Worm (Caenorhabditis elegans) whole organism, L2 larva: Measurements from ENCODE around the gene scl-3.

Experiments used
- C34F6.9 ChIP-seq: fragments of 150-350 bp; optimal IDR thresholded peaks from 2 replicates; lab custom pipeline; 2014; ENCODE audit warnings: missing biosample characterization, missing genetic modification characterization
- F13H6.1 ChIP-seq: sonication (generic microtip); optimal IDR thresholded peaks from 2 replicates; lab custom pipeline; 2016; ENCODE audit warnings: missing genetic modification characterization, missing compliant biosample characterization
- R02D3.7 ChIP-seq: fragments of 150-350 bp; optimal IDR thresholded peaks from 2 replicates; lab custom pipeline; 2014; ENCODE audit warnings: missing biosample characterization, missing genetic modification characterization
- Y55F3AM.14 ChIP-seq: fragments of 200-800 bp; sonication (Bioruptor generic); optimal IDR thresholded peaks from 2 replicates; lab custom pipeline; 2018; ENCODE audit warnings: mild to moderate bottlenecking, missing genetic modification characterization, missing compliant biosample characterization
- ZK546.5 ChIP-seq: sonication (generic microtip); optimal IDR thresholded peaks from 2 replicates; lab custom pipeline; 2017; ENCODE audit warnings: missing biosample characterization, missing genetic modification characterization
- alr-1 ChIP-seq: fragments of 150-350 bp; optimal IDR thresholded peaks from 2 replicates; lab custom pipeline; 2014; ENCODE audit warnings: missing biosample characterization, missing genetic modification characterization
- aly-2 ChIP-seq: fragments of 150-350 bp; optimal IDR thresholded peaks from 2 replicates; lab custom pipeline; 2014; ENCODE audit warnings: missing biosample characterization, missing genetic modification characterization
- ama-1 ChIP-seq: fragments of 150-350 bp; optimal IDR thresholded peaks from 2 replicates; lab custom pipeline; 2018; ENCODE audit warnings: inconsistent platforms
- blmp-1 ChIP-seq: sonication (generic microtip); optimal IDR thresholded peaks from 2 replicates; lab custom pipeline; 2017; ENCODE audit warnings: missing genetic modification characterization, mild to moderate bottlenecking, missing compliant biosample characterization, antibody characterized with exemption, moderate library complexity; ENCODE audit not compliant: insufficient read depth
- ceh-16 ChIP-seq: fragments of 150-350 bp; optimal IDR thresholded peaks from 2 replicates; lab custom pipeline; 2014; ENCODE audit warnings: missing biosample characterization, missing genetic modification characterization
- ceh-82 ChIP-seq: fragments of 150-350 bp; optimal IDR thresholded peaks from 2 replicates; lab custom pipeline; 2014; ENCODE audit warnings: missing biosample characterization, missing genetic modification characterization
- crh-2 ChIP-seq: sonication (generic microtip); optimal IDR thresholded peaks from 2 replicates; lab custom pipeline; 2017; ENCODE audit warnings: missing biosample characterization, missing genetic modification characterization
- dmd-4 ChIP-seq: sonication (generic microtip); optimal IDR thresholded peaks from 2 replicates; lab custom pipeline; 2017; ENCODE audit warnings: missing biosample characterization, missing genetic modification characterization
- egl-27 ChIP-seq: sonication (generic microtip); optimal IDR thresholded peaks from 3 replicates; lab custom pipeline; 2017; ENCODE audit warnings: missing biosample characterization, missing genetic modification reagents, missing genetic modification characterization
- elt-1 ChIP-seq: fragments of 150-350 bp; optimal IDR thresholded peaks from 2 replicates; lab custom pipeline; 2014; ENCODE audit warnings: missing biosample characterization, missing genetic modification characterization
- elt-3 ChIP-seq: sonication (generic microtip); optimal IDR thresholded peaks from 2 replicates; lab custom pipeline; 2017; ENCODE audit warnings: missing biosample characterization, missing genetic modification characterization
- fos-1 ChIP-seq: fragments of 150-350 bp; optimal IDR thresholded peaks from 2 replicates; lab custom pipeline; 2014; ENCODE audit warnings: missing biosample characterization, missing genetic modification characterization
- gmeb-1 ChIP-seq: fragments of 150-350 bp; optimal IDR thresholded peaks from 2 replicates; lab custom pipeline; 2014; ENCODE audit warnings: missing biosample characterization, missing genetic modification characterization
- lin-11 ChIP-seq: fragments of 150-350 bp; sonication (generic microtip); optimal IDR thresholded peaks from 2 replicates; lab custom pipeline; 2014; ENCODE audit warnings: missing biosample characterization, missing genetic modification characterization, inconsistent platforms, mixed read lengths
- lin-13 ChIP-seq: fragments of 150-350 bp; optimal IDR thresholded peaks from 2 replicates; lab custom pipeline; 2014; ENCODE audit warnings: missing biosample characterization, missing genetic modification reagents, missing genetic modification characterization
- lin-39 ChIP-seq: fragments of 150-350 bp; optimal IDR thresholded peaks from 2 replicates; lab custom pipeline; 2014; ENCODE audit warnings: missing biosample characterization, missing genetic modification reagents, missing genetic modification characterization
- mbf-1 ChIP-seq: sonication (generic microtip); optimal IDR thresholded peaks from 2 replicates; lab custom pipeline; 2017; ENCODE audit warnings: missing biosample characterization, missing genetic modification characterization
- nhr-10 ChIP-seq: sonication (generic microtip); optimal IDR thresholded peaks from 2 replicates; lab custom pipeline; 2017; ENCODE audit warnings: missing biosample characterization, missing genetic modification characterization
- nhr-11 ChIP-seq: fragments of 150-350 bp; optimal IDR thresholded peaks from 2 replicates; lab custom pipeline; 2014; ENCODE audit warnings: missing biosample characterization, missing genetic modification characterization
- nhr-12 ChIP-seq: fragments of 150-350 bp; optimal IDR thresholded peaks from 2 replicates; lab custom pipeline; 2014; ENCODE audit warnings: missing biosample characterization, missing genetic modification characterization
- nhr-129 ChIP-seq: fragments of 150-350 bp; optimal IDR thresholded peaks from 2 replicates; lab custom pipeline; 2014; ENCODE audit warnings: missing biosample characterization, missing genetic modification characterization
- nhr-21 ChIP-seq: fragments of 150-350 bp; optimal IDR thresholded peaks from 2 replicates; lab custom pipeline; 2014; ENCODE audit warnings: missing biosample characterization, missing genetic modification characterization
- nhr-23 ChIP-seq: fragments of 150-350 bp; optimal IDR thresholded peaks from 2 replicates; lab custom pipeline; 2014; ENCODE audit warnings: missing biosample characterization, missing genetic modification reagents, missing genetic modification characterization
- nhr-237 ChIP-seq: fragments of 150-350 bp; optimal IDR thresholded peaks from 2 replicates; lab custom pipeline; 2014; ENCODE audit warnings: missing biosample characterization, missing genetic modification characterization
- nhr-25 ChIP-seq: fragments of 150-350 bp; sonication (generic microtip); optimal IDR thresholded peaks from 3 replicates; lab custom pipeline; 2014; ENCODE audit warnings: missing biosample characterization, missing genetic modification characterization
- nhr-6 ChIP-seq: fragments of 150-350 bp; optimal IDR thresholded peaks from 2 replicates; lab custom pipeline; 2014; ENCODE audit warnings: missing biosample characterization, missing genetic modification characterization
- peb-1 ChIP-seq: fragments of 150-350 bp; optimal IDR thresholded peaks from 2 replicates; lab custom pipeline; 2014; ENCODE audit warnings: missing biosample characterization, missing genetic modification characterization
- sem-4 ChIP-seq: fragments of 150-350 bp; optimal IDR thresholded peaks from 2 replicates; lab custom pipeline; 2014; ENCODE audit warnings: missing biosample characterization, missing genetic modification reagents, missing genetic modification characterization
- skn-1 ChIP-seq: sonication (generic microtip); optimal IDR thresholded peaks from 2 replicates; lab custom pipeline; 2017; ENCODE audit warnings: missing biosample characterization, missing genetic modification characterization
- sma-3 ChIP-seq: sonication (generic microtip); optimal IDR thresholded peaks from 2 replicates; lab custom pipeline; 2016; ENCODE audit warnings: missing genetic modification reagents, missing genetic modification characterization, missing compliant biosample characterization
- sma-9 ChIP-seq, 2 experiments: fragments of 150-350 bp in 1 of 2; sonication (generic microtip) in 1 of 2; optimal IDR thresholded peaks; 2 replicates each; lab custom pipeline; 2014 to 2016; ENCODE audit warnings: missing genetic modification characterization in 2 of 2, mild to moderate bottlenecking in 1 of 2, missing biosample characterization in 1 of 2, missing compliant biosample characterization in 1 of 2, missing genetic modification reagents in 1 of 2, moderate library complexity in 1 of 2
- unc-39 ChIP-seq: fragments of 150-350 bp; optimal IDR thresholded peaks from 2 replicates; lab custom pipeline; 2014; ENCODE audit warnings: missing biosample characterization, missing genetic modification characterization
- unc-62 ChIP-seq: fragments of 150-350 bp; optimal IDR thresholded peaks from 2 replicates; lab custom pipeline; 2014; ENCODE audit warnings: missing biosample characterization, missing genetic modification reagents, missing genetic modification characterization
- zag-1 ChIP-seq: fragments of 150-350 bp; optimal IDR thresholded peaks from 2 replicates; lab custom pipeline; 2014; ENCODE audit warnings: missing biosample characterization, missing genetic modification characterization
- ztf-1 ChIP-seq: fragments of 200-800 bp; sonication (Bioruptor generic); conservative IDR thresholded peaks from 2 replicates; pipeline ENCODE4 v1.3.6; 2022; ENCODE audit warnings: missing genetic modification characterization, missing compliant biosample characterization
- ztf-11 ChIP-seq: sonication (generic microtip); optimal IDR thresholded peaks from 2 replicates; lab custom pipeline; 2017; ENCODE audit warnings: missing biosample characterization, missing genetic modification characterization
- ztf-4 ChIP-seq: fragments of 150-350 bp; optimal IDR thresholded peaks from 2 replicates; lab custom pipeline; 2014; ENCODE audit warnings: missing biosample characterization, missing genetic modification characterization

The scl-3 gene

DNA sequence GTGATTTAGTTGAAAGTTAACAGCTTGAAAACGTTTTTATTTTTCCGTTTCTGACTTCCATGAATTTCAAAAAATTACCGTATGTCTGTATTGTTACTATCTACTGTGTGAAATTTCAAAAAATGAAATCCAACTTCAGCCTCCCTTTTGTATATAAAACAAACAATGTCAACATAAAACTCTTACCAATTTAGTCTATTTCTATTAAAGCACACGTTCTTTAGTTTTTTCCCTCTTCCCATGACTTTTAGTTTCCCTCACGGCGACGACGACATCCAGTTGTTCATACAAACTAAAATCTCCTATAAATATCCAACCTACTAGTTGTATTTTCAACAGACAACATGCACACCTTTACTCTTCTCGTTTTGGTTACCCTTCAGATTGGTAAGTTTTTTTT, at the start of gene scl-3:
Gene scl-3, plus strand, starts transcription at position 301 of the 400 bp plus-strand sequence.
- no peak for TF ChIP-seq sma-9 (GFP tag; optimal IDR thresholded peaks at IDR 0.05; lab: Kevin White, UChicago)
- TF ChIP-seq sma-9 (tag; optimal IDR thresholded peaks at IDR 0.05; lab: Kevin White, UChicago) = no peak
- TF ChIP-seq nhr-11 (tag; lab: Kevin White, UChicago) = no peak
- TF ChIP-seq elt-1 (tag; lab: Kevin White, UChicago) = no peak
- TF ChIP-seq nhr-23 (tag; lab: Kevin White, UChicago) = no peak
- no peak for TF ChIP-seq nhr-12 (tag; lab: Kevin White, UChicago)
- no peak for TF ChIP-seq gmeb-1
- no peak for TF ChIP-seq zag-1 (tag; lab: Kevin White, UChicago)

DNA sequence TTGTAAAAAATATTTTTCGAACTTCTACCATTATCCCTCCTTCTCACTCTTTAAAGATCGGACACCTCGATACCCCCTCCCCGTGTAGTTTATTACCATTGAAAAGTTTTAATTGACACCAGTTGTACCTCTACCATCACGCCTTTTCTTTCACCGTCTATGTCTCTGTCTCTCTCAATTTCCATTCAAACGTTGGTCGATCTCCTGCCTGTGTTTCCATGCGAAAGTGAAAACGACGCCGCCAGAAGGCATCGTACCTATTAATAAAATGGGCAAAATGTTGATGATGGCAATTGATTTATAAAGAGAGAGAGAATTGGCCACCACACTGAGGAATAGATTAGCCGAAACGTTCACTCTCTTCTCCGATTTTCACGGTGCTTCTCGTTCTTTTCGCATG, 46.2 kb upstream of the scl-3 start:
- TF ChIP-seq skn-1 (tag; lab: Kevin White, UChicago) (no peak), crh-2 (peak; percentile 12), nhr-129 (tag; lab: Kevin White, UChicago) (peak; percentile 76), nhr-25 (tag; lab: Kevin White, UChicago) (peak; percentile 67), fos-1 (tag; lab: Kevin White, UChicago) (peak; percentile 0), ceh-16 (tag; lab: Kevin White, UChicago) (peak; percentile 74), blmp-1 (tag; lab: Kevin White, UChicago) (peak; percentile 95), sem-4 (tag; lab: Kevin White, UChicago) (peak; percentile 74), zag-1 (tag; lab: Kevin White, UChicago) (no peak), C34F6.9 (tag; lab: Kevin White, UChicago) (no peak), sma-9 (GFP tag; optimal IDR thresholded peaks at IDR 0.05; lab: Kevin White, UChicago) (peak; percentile 42), sma-9 (tag; optimal IDR thresholded peaks at IDR 0.05; lab: Kevin White, UChicago) (no peak)

DNA sequence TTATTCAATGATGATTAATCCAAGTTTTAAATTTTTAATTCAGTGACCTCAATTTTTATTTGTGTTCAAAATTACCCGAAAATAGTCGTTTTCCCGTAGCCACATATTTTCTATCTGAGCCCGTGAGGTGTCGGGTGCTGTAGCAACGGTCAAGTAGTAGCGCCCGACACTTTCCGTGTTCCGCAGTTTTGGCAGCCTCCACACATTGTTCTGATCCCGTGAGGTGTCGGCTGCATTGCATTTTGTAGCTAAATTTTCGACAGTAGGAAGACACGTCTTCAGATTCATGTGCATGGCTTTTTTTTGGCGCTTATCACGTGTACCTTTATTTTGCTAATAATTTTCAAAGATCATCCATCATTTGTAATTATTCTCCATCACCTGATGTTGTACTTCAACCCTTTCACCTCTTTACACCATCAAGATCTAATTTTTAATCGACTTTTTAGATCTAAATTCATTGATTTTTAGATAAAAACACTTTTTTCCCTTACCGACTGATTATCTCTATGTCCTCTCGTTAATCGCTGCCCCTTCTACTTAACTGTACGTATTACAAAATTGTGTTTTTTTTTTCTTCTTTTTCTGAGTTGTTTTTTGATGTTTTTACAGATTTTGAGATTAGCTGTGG, 45.6 kb upstream of the scl-3 start:
- peak; percentile 14 for TF ChIP-seq ceh-16 (tag; lab: Kevin White, UChicago)
- TF ChIP-seq nhr-23 (tag; lab: Kevin White, UChicago) = no peak
- no peak for TF ChIP-seq ztf-11
- TF ChIP-seq elt-1 (tag; lab: Kevin White, UChicago) = peak; percentile 63
- TF ChIP-seq egl-27 = no peak
- no peak for TF ChIP-seq dmd-4 (tag; lab: Kevin White, UChicago)

DNA sequence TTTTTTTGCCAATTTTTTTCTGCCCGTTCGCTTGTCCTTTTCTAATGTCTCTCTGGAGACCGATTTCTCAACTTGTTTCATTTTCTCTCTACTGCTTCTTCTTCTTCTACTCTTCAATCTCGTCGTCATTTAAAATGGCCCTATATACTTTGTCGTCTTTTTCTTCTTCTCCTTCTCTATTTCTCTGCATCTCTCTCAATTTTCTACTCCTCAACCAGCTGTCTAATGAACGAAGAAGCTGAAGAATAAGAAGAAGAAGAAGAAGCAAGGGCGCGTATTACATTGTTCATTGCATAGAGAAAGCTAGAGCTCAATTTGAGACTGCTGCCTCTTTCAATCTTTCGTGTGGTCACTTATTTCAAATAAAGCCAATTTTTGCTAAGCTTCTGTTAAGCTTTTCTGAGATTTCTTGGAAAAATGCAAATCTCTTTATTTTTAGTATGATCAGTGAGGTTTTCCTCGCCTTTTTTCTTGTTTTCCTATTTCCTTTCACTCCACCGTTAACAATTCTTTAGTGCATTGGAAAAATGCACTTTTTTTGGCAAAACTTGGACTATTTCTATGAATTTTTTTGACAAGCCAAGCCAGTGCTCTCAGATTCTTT, 43.5 kb upstream of the scl-3 start:
- TF ChIP-seq nhr-21 (tag; lab: Kevin White, UChicago) (no peak), Y55F3AM.14 (no peak), ztf-4 (tag; lab: Kevin White, UChicago) (no peak), sma-3 (GFP tag; lab: Kevin White, UChicago) (no peak), dmd-4 (tag; lab: Kevin White, UChicago) (no peak), nhr-237 (tag; lab: Kevin White, UChicago) (no peak), C34F6.9 (tag; lab: Kevin White, UChicago) (peak; percentile 69), sem-4 (tag; lab: Kevin White, UChicago) (peak; percentile 59), sma-9 (GFP tag; optimal IDR thresholded peaks at IDR 0.05; lab: Kevin White, UChicago) (peak; percentile 26), sma-9 (tag; optimal IDR thresholded peaks at IDR 0.05; lab: Kevin White, UChicago) (no peak), lin-13 (GFP tag; lab: Kevin White, UChicago) (peak; percentile 30), nhr-10 (no peak), nhr-129 (tag; lab: Kevin White, UChicago) (peak; percentile 75), ceh-82 (tag; lab: Kevin White, UChicago) (no peak), unc-62 (GFP tag; lab: Kevin White, UChicago) (no peak), nhr-6 (tag; lab: Kevin White, UChicago) (no peak), ama-1 (no peak), gmeb-1 (no peak), lin-11 (tag; lab: Kevin White, UChicago) (no peak), fos-1 (tag; lab: Kevin White, UChicago) (no peak), elt-1 (tag; lab: Kevin White, UChicago) (no peak), elt-3 (tag; lab: Kevin White, UChicago) (no peak), skn-1 (tag; lab: Kevin White, UChicago) (no peak), nhr-23 (tag; lab: Kevin White, UChicago) (no peak), aly-2 (tag; lab: Kevin White, UChicago) (no peak), lin-39 (no peak), R02D3.7 (no peak), F13H6.1 (tag; lab: Kevin White, UChicago) (peak; percentile 36), blmp-1 (tag; lab: Kevin White, UChicago) (no peak), alr-1 (tag; lab: Kevin White, UChicago) (no peak), egl-27 (no peak), nhr-12 (tag; lab: Kevin White, UChicago) (no peak), peb-1 (tag; lab: Kevin White, UChicago) (no peak), mbf-1 (no peak), unc-39 (tag; lab: Kevin White, UChicago) (no peak), ztf-1 (no peak), ZK546.5 (tag; lab: Kevin White, UChicago) (no peak), crh-2 (peak; percentile 61), nhr-25 (tag; lab: Kevin White, UChicago) (no peak), nhr-11 (tag; lab: Kevin White, UChicago) (no peak)
